Fruit fly (Drosophila melanogaster) whole organism, wandering third instar larva: ENCODE results near the gene Ask1.
A peak's percentile ranks its signal among the peaks of the same experiment; 100 is the strongest.

Experiments
- Abd-B ChIP-seq: fragments of >200 bp; optimal IDR thresholded peaks from 2 replicates; lab custom pipeline; 2017; ENCODE audit warnings: missing biosample characterization, missing genetic modification characterization
- CG32264 ChIP-seq: fragments of 200-800 bp; sonication (Bioruptor generic); optimal IDR thresholded peaks from 2 replicates; lab custom pipeline; 2016; ENCODE audit warnings: missing biosample characterization, missing genetic modification characterization
- CG9705 ChIP-seq: fragments of 200-800 bp; sonication (Bioruptor generic); optimal IDR thresholded peaks from 2 replicates; lab custom pipeline; 2018; ENCODE audit warnings: missing biosample characterization, mild to moderate bottlenecking, missing genetic modification characterization
- CrebA ChIP-seq: fragments of 200-800 bp; sonication (Bioruptor generic); optimal IDR thresholded peaks from 2 replicates; lab custom pipeline; 2016; ENCODE audit warnings: missing biosample characterization, mild to moderate bottlenecking, missing genetic modification characterization, borderline replicate concordance
- Dfd ChIP-seq: fragments of >200 bp; optimal IDR thresholded peaks from 2 replicates; lab custom pipeline; 2017; ENCODE audit warnings: missing biosample characterization, missing genetic modification characterization
- Dif ChIP-seq: fragments of 200-275, 200-300 bp; sonication (Bioruptor generic); optimal IDR thresholded peaks from 2 replicates; lab custom pipeline; 2018; ENCODE audit warnings: missing biosample characterization, missing genetic modification characterization; ENCODE audit not compliant: partially characterized antibody
- GATAd ChIP-seq: sonication (Bioruptor generic); optimal IDR thresholded peaks from 2 replicates; lab custom pipeline; 2016; ENCODE audit warnings: missing biosample characterization, missing genetic modification characterization
- HLH106 ChIP-seq: fragments of 200-800 bp; optimal IDR thresholded peaks from 3 replicates; lab custom pipeline; 2019; ENCODE audit warnings: missing biosample characterization, mild to moderate bottlenecking, missing genetic modification characterization, moderate library complexity
- Hnf4 ChIP-seq: fragments of 200-800 bp; sonication (Bioruptor generic); optimal IDR thresholded peaks from 2 replicates; lab custom pipeline; 2016; ENCODE audit warnings: missing biosample characterization, mild to moderate bottlenecking, missing genetic modification characterization
- Hr78 ChIP-seq: fragments of >200 bp; optimal IDR thresholded peaks from 2 replicates; lab custom pipeline; 2017; ENCODE audit warnings: missing biosample characterization, missing genetic modification characterization
- Hr83 ChIP-seq: fragments of 200-300 bp; sonication (Bioruptor generic); optimal IDR thresholded peaks from 2 replicates; lab custom pipeline; 2016; ENCODE audit warnings: missing biosample characterization, mild to moderate bottlenecking, missing genetic modification characterization, moderate library complexity; ENCODE audit not compliant: poor library complexity, severe bottlenecking
- Jra ChIP-seq: sonication (Bioruptor generic); optimal IDR thresholded peaks from 2 replicates; lab custom pipeline; 2016; ENCODE audit warnings: missing biosample characterization, missing genetic modification characterization
- Mio ChIP-seq: sonication (Bioruptor generic); optimal IDR thresholded peaks from 2 replicates; lab custom pipeline; 2016; ENCODE audit warnings: missing biosample characterization, missing genetic modification characterization
- OdsH ChIP-seq: fragments of 200-800 bp; sonication (Bioruptor generic); optimal IDR thresholded peaks from 2 replicates; lab custom pipeline; 2016; ENCODE audit warnings: missing biosample characterization, mild to moderate bottlenecking, missing genetic modification characterization
- Rel ChIP-seq, 2 experiments: fragments of 200-800 bp; sonication (Bioruptor generic) in 1 of 2; optimal IDR thresholded peaks; 2 replicates in 1 of 2; 3 replicates in 1 of 2; lab custom pipeline; 2016 to 2019; ENCODE audit warnings: mild to moderate bottlenecking in 2 of 2, missing biosample characterization in 2 of 2, missing genetic modification characterization in 2 of 2, moderate library complexity in 1 of 2
- Sp1 ChIP-seq: fragments of 200-800 bp; sonication (Bioruptor generic); optimal IDR thresholded peaks from 3 replicates; lab custom pipeline; 2019; ENCODE audit warnings: missing biosample characterization, mild to moderate bottlenecking, missing genetic modification characterization, moderate library complexity
- Vsx2 ChIP-seq: fragments of 200-300, 225-300 bp; sonication (Bioruptor generic); optimal IDR thresholded peaks from 2 replicates; lab custom pipeline; 2018; ENCODE audit warnings: missing biosample characterization, missing genetic modification characterization; ENCODE audit not compliant: partially characterized antibody
- br ChIP-seq: fragments of 200-800 bp; sonication (Bioruptor generic); optimal IDR thresholded peaks from 2 replicates; lab custom pipeline; 2016; ENCODE audit warnings: missing biosample characterization, missing genetic modification characterization
- dl ChIP-seq, 2 experiments: fragments of 175-275, 200-275 bp in 1 of 2; fragments of 200-275 bp in 1 of 2; sonication (Bioruptor generic); optimal IDR thresholded peaks; lab custom pipeline; 2018; ENCODE audit warnings: mild to moderate bottlenecking in 2 of 2, missing biosample characterization in 2 of 2, missing genetic modification characterization in 2 of 2, moderate library complexity in 2 of 2; ENCODE audit not compliant: partially characterized antibody in 2 of 2, insufficient read depth in 1 of 2
- dmrt93B ChIP-seq: fragments of 200-800 bp; sonication (Bioruptor generic); optimal IDR thresholded peaks from 2 replicates; lab custom pipeline; 2018; ENCODE audit warnings: missing biosample characterization, mild to moderate bottlenecking, missing genetic modification characterization
- ey ChIP-seq: fragments of 200-800 bp; sonication (Bioruptor generic); optimal IDR thresholded peaks from 2 replicates; lab custom pipeline; 2016; ENCODE audit warnings: missing biosample characterization, missing genetic modification characterization
- foxo ChIP-seq, 2 experiments: fragments of 200-800 bp; sonication (Bioruptor generic); optimal IDR thresholded peaks; 2 replicates in 1 of 2; 3 replicates in 1 of 2; lab custom pipeline; 2016 to 2017; ENCODE audit warnings: missing biosample characterization in 2 of 2, missing genetic modification characterization in 2 of 2
- fru ChIP-seq: fragments of 200-800 bp; sonication (Bioruptor generic); optimal IDR thresholded peaks from 3 replicates; lab custom pipeline; 2016; ENCODE audit warnings: missing biosample characterization, mild to moderate bottlenecking, missing genetic modification characterization
- h ChIP-seq: fragments of 200-800 bp; sonication (Bioruptor generic); optimal IDR thresholded peaks from 3 replicates; lab custom pipeline; 2016; ENCODE audit warnings: missing biosample characterization, mild to moderate bottlenecking, missing genetic modification characterization
- jim ChIP-seq: fragments of 175-275, 200-325 bp; sonication (Bioruptor generic); optimal IDR thresholded peaks from 2 replicates; lab custom pipeline; 2016; ENCODE audit warnings: missing biosample characterization, mild to moderate bottlenecking, missing genetic modification characterization
- lola ChIP-seq: fragments of >200 bp; optimal IDR thresholded peaks from 2 replicates; lab custom pipeline; 2017; ENCODE audit warnings: missing biosample characterization, missing genetic modification characterization
- pan ChIP-seq: fragments of >200 bp; optimal IDR thresholded peaks from 2 replicates; lab custom pipeline; 2017
- psq ChIP-seq: fragments of 200-800 bp; sonication (Bioruptor generic); optimal IDR thresholded peaks from 3 replicates; lab custom pipeline; 2017; ENCODE audit warnings: missing biosample characterization, mild to moderate bottlenecking, missing genetic modification characterization, moderate library complexity
- rgr ChIP-seq: fragments of 200-800 bp; sonication (Bioruptor generic); optimal IDR thresholded peaks from 3 replicates; lab custom pipeline; 2016; ENCODE audit warnings: missing biosample characterization, mild to moderate bottlenecking, missing genetic modification characterization
- sage ChIP-seq: fragments of 200-800 bp; sonication (Bioruptor generic); optimal IDR thresholded peaks from 2 replicates; lab custom pipeline; 2016; ENCODE audit warnings: missing biosample characterization, mild to moderate bottlenecking, missing genetic modification characterization
- sv ChIP-seq: fragments of 200-800 bp; sonication (Bioruptor generic); optimal IDR thresholded peaks from 3 replicates; lab custom pipeline; 2016; ENCODE audit warnings: missing biosample characterization, missing genetic modification characterization
- tai ChIP-seq: sonication (Bioruptor generic); optimal IDR thresholded peaks from 2 replicates; lab custom pipeline; 2016; ENCODE audit warnings: missing biosample characterization, missing genetic modification characterization
- usp ChIP-seq: fragments of >200 bp; optimal IDR thresholded peaks from 2 replicates; lab custom pipeline; 2017; ENCODE audit warnings: missing biosample characterization, missing genetic modification characterization
- woc ChIP-seq: sonication (Bioruptor generic); optimal IDR thresholded peaks from 2 replicates; lab custom pipeline; 2016; ENCODE audit warnings: missing biosample characterization, mild to moderate bottlenecking, missing genetic modification characterization

Ask1 gene

dm6 chr3R:19880431-19880939 is 966 bp downstream of the Ask1 start:
- TF ChIP-seq usp (GFP tag; lab: Kevin White, UChicago) (no peak), fru (GFP tag; lab: Kevin White, UChicago) (peak; percentile 67), woc (GFP tag; lab: Kevin White, UChicago) (no peak), Hr78 (GFP tag; lab: Kevin White, UChicago) (no peak), OdsH (peak; percentile 69), h (GFP tag; lab: Kevin White, UChicago) (peak; percentile 80), pan (lab: Kevin White, UChicago) (no peak), Hnf4 (GFP tag; lab: Kevin White, UChicago) (no peak), Sp1 (GFP tag; lab: Kevin White, UChicago) (peak; percentile 68), Abd-B (GFP tag; lab: Kevin White, UChicago) (no peak), br (GFP tag; lab: Kevin White, UChicago) (peak; percentile 66), tai (GFP tag; lab: Kevin White, UChicago) (no peak), jim (no peak), HLH106 (tag; lab: Kevin White, UChicago) (peak; percentile 67), Vsx2 (GFP tag; lab: Kevin White, UChicago) (no peak), dmrt93B (GFP tag; lab: Kevin White, UChicago) (peak; percentile 48), CG32264 (GFP tag; lab: Kevin White, UChicago) (no peak), sage (GFP tag; lab: Kevin White, UChicago) (no peak), Hr83 (GFP tag; lab: Kevin White, UChicago) (no peak), Dfd (GFP tag; lab: Kevin White, UChicago) (no peak), Rel (GFP tag; optimal IDR thresholded peaks at IDR 0.05; lab: Kevin White, UChicago) (peak; percentile 52), Rel (tag; optimal IDR thresholded peaks at IDR 0.05; lab: Kevin White, UChicago) (peak; percentile 39), ey (GFP tag; lab: Kevin White, UChicago) (peak; percentile 74), psq (GFP tag; lab: Kevin White, UChicago) (peak; percentile 17), rgr (GFP tag; lab: Kevin White, UChicago) (peak; percentile 73), Jra (GFP tag; lab: Kevin White, UChicago) (no peak), lola (GFP tag; lab: Kevin White, UChicago) (no peak), Mio (no peak), sv (no peak), foxo (GFP tag; optimal IDR thresholded peaks at IDR 0.05; lab: Kevin White, UChicago) (peak; percentile 60 to 79), CG9705 (peak; percentile 40), Dif (GFP tag; lab: Kevin White, UChicago) (no peak)
- TF ChIP-seq, all 38 proteins: peak for 13

dm6 chr3R:19888156-19888784 is 8.8 kb downstream of the Ask1 start, which contains the start of gene ninaE:
TSS of gene ninaE (minus strand) at chr3R:19888206.
- TF ChIP-seq Hnf4 (GFP tag; lab: Kevin White, UChicago), result no peak
- TF ChIP-seq dl (GFP tag; optimal IDR thresholded peaks at IDR 0.05; lab: Kevin White, UChicago; ENCODE audit: insufficient read depth in 1 of 2, partially characterized antibody in 2 of 2), result no peak
- TF ChIP-seq foxo (GFP tag; optimal IDR thresholded peaks at IDR 0.05; lab: Kevin White, UChicago), result no peak
- TF ChIP-seq CrebA (GFP tag; lab: Kevin White, UChicago), result no peak
- TF ChIP-seq psq (GFP tag; lab: Kevin White, UChicago), result no peak
- TF ChIP-seq h (GFP tag; lab: Kevin White, UChicago), result no peak
- TF ChIP-seq br (GFP tag; lab: Kevin White, UChicago), result no peak
- TF ChIP-seq pan (lab: Kevin White, UChicago), result no peak
- TF ChIP-seq sage (GFP tag; lab: Kevin White, UChicago), result no peak
- no peak for TF ChIP-seq dmrt93B (GFP tag; lab: Kevin White, UChicago)
- TF ChIP-seq usp (GFP tag; lab: Kevin White, UChicago), result no peak
- TF ChIP-seq Sp1 (GFP tag; lab: Kevin White, UChicago), result no peak
- no peak for TF ChIP-seq sv
- no peak for TF ChIP-seq CG9705
- no peak for TF ChIP-seq Dfd (GFP tag; lab: Kevin White, UChicago)
- no peak for TF ChIP-seq rgr (GFP tag; lab: Kevin White, UChicago)
- no peak for TF ChIP-seq Hr83 (GFP tag; lab: Kevin White, UChicago)
- no peak for TF ChIP-seq ey (GFP tag; lab: Kevin White, UChicago)
- no peak for TF ChIP-seq GATAd
